Fruit fly (Drosophila melanogaster): Measurements from ENCODE around the gene CG32645.

Gene CG32645

DNA sequence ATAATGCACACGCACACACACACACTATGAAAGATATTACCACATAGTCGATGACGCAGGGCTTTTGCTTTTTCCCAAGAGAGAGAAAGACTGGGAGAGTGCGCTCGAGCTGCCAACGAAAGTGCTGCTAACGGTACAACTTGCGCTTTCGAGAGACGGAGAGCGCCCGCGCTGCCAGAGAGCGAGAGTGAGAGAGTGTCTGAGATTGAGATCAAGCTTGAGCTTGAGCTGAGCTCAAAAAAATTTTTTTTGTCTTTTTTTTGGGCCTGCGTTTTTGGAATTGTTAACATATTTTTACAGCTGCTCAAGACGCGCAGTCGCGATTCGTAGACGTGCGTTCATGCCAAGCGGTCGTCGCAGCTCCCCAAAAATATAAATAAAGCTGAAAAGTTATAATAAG lies at the start of gene CG32645:
CG32645 (plus strand) TSS at position 313 of the 400 bp plus-strand sequence.
- TF ChIP-seq insv (optimal IDR thresholded peaks at IDR 0.05) (no peak), psq (optimal IDR thresholded peaks at IDR 0.05) (no peak), Myc (optimal IDR thresholded peaks at IDR 0.05) (no peak), h (optimal IDR thresholded peaks at IDR 0.05) (no peak), Sin3A (optimal IDR thresholded peaks at IDR 0.05) (no peak)

- TF ChIP-seq ttk (optimal IDR thresholded peaks at IDR 0.05) (no peak), h (optimal IDR thresholded peaks at IDR 0.05) (no peak), Sin3A (optimal IDR thresholded peaks at IDR 0.05) (no peak), psq (optimal IDR thresholded peaks at IDR 0.05) (no peak), insv (optimal IDR thresholded peaks at IDR 0.05) (no peak), Myc (optimal IDR thresholded peaks at IDR 0.05) (no peak)
These were observed 49.6 kb upstream of the CG32645 start for dm6 chrX:13089375-13089774.

DNA sequence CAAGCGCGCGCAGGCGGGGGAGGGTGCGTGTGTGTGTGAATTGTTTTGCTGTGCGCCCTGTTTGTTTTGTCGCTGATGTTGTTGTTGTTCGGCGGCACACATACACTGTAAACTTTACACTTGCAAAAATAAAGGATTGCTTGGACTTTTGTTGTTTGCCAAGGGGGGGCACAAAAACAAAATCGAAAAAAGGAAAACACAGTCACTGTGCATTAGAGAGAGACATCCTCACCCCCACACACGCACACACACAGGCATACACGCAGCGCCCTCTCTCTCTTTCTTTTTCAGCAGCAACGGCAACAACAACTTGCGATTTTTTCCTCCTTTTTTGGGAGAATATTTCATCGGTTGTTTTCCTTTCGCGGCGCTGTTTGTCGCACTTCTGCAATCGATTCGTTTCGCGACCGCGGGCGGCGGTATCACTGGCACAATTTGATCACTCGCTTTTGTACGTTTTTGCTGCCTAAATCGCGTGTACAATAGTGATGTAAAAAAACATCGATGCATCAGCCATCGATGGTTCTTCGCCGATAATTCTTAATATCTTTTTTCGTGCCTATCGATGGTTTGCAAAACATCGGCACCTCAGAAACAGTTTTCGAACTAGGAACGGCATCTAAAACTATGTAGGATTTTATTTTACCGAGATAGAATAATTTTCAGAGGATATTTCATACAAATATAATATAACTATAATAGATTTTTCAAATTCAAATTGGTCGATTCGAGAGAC lies 48.9 kb upstream of the CG32645 start, which contains the start of gene hep:
hep (minus strand) TSS at position 515 of the 736 bp plus-strand sequence.
- TF ChIP-seq Myc (optimal IDR thresholded peaks at IDR 0.05) (no peak), psq (optimal IDR thresholded peaks at IDR 0.05) (no peak), insv (optimal IDR thresholded peaks at IDR 0.05) (no peak), Sin3A (optimal IDR thresholded peaks at IDR 0.05) (no peak), h (optimal IDR thresholded peaks at IDR 0.05) (no peak)

- no peak for TF ChIP-seq ttk (optimal IDR thresholded peaks at IDR 0.05)
- no peak for TF ChIP-seq Sin3A (optimal IDR thresholded peaks at IDR 0.05)
- no peak for TF ChIP-seq psq (optimal IDR thresholded peaks at IDR 0.05)
- TF ChIP-seq Myc (optimal IDR thresholded peaks at IDR 0.05): no peak
- no peak for TF ChIP-seq insv (optimal IDR thresholded peaks at IDR 0.05)
- no peak for TF ChIP-seq h (optimal IDR thresholded peaks at IDR 0.05)
These were observed 48.2 kb upstream of the CG32645 start, which contains the start of gene lic for dm6 chrX:13090656-13091261. Gene lic, plus strand, starts transcription at chrX:13091145.

dm6 chrX:13091859-13092258 lies 47.1 kb upstream of the CG32645 start:
- TF ChIP-seq h (optimal IDR thresholded peaks at IDR 0.05): no peak
- TF ChIP-seq insv (optimal IDR thresholded peaks at IDR 0.05): no peak
- TF ChIP-seq psq (optimal IDR thresholded peaks at IDR 0.05): no peak
- TF ChIP-seq ttk (optimal IDR thresholded peaks at IDR 0.05): no peak
- no peak for TF ChIP-seq Sin3A (optimal IDR thresholded peaks at IDR 0.05)
- TF ChIP-seq Myc (optimal IDR thresholded peaks at IDR 0.05): no peak

- TF ChIP-seq Myc (optimal IDR thresholded peaks at IDR 0.05) (no peak), ttk (optimal IDR thresholded peaks at IDR 0.05) (no peak), h (optimal IDR thresholded peaks at IDR 0.05) (no peak), Sin3A (optimal IDR thresholded peaks at IDR 0.05) (no peak), psq (optimal IDR thresholded peaks at IDR 0.05) (no peak), insv (optimal IDR thresholded peaks at IDR 0.05) (no peak)
These were observed 44.8 kb upstream of the CG32645 start, which contains the start of gene CG2200 for dm6 chrX:13094085-13094764. Gene CG2200, plus strand, starts transcription at chrX:13094299.

- TF ChIP-seq Sin3A (optimal IDR thresholded peaks at IDR 0.05): no peak
- TF ChIP-seq Myc (optimal IDR thresholded peaks at IDR 0.05): no peak
- TF ChIP-seq ttk (optimal IDR thresholded peaks at IDR 0.05): no peak
- TF ChIP-seq insv (optimal IDR thresholded peaks at IDR 0.05): no peak
- no peak for TF ChIP-seq psq (optimal IDR thresholded peaks at IDR 0.05)
- TF ChIP-seq h (optimal IDR thresholded peaks at IDR 0.05): no peak
These were observed 39.1 kb upstream of the CG32645 start for dm6 chrX:13099919-13100318.

dm6 chrX:13101817-13102216 lies 37.2 kb upstream of the CG32645 start:
- TF ChIP-seq Sin3A (optimal IDR thresholded peaks at IDR 0.05) (no peak), Myc (optimal IDR thresholded peaks at IDR 0.05) (no peak), h (optimal IDR thresholded peaks at IDR 0.05) (no peak), insv (optimal IDR thresholded peaks at IDR 0.05) (no peak), psq (optimal IDR thresholded peaks at IDR 0.05) (no peak), ttk (optimal IDR thresholded peaks at IDR 0.05) (no peak)

dm6 chrX:13104571-13104970 lies 34.4 kb upstream of the CG32645 start:
- TF ChIP-seq insv (optimal IDR thresholded peaks at IDR 0.05) (no peak), Sin3A (optimal IDR thresholded peaks at IDR 0.05) (no peak), psq (optimal IDR thresholded peaks at IDR 0.05) (no peak), h (optimal IDR thresholded peaks at IDR 0.05) (no peak), ttk (optimal IDR thresholded peaks at IDR 0.05) (no peak), Myc (optimal IDR thresholded peaks at IDR 0.05) (no peak)

dm6 chrX:13105220-13105619 lies 33.8 kb upstream of the CG32645 start:
- TF ChIP-seq ttk (optimal IDR thresholded peaks at IDR 0.05) (no peak), Myc (optimal IDR thresholded peaks at IDR 0.05) (no peak), insv (optimal IDR thresholded peaks at IDR 0.05) (no peak), psq (optimal IDR thresholded peaks at IDR 0.05) (no peak), Sin3A (optimal IDR thresholded peaks at IDR 0.05) (no peak), h (optimal IDR thresholded peaks at IDR 0.05) (no peak)

DNA sequence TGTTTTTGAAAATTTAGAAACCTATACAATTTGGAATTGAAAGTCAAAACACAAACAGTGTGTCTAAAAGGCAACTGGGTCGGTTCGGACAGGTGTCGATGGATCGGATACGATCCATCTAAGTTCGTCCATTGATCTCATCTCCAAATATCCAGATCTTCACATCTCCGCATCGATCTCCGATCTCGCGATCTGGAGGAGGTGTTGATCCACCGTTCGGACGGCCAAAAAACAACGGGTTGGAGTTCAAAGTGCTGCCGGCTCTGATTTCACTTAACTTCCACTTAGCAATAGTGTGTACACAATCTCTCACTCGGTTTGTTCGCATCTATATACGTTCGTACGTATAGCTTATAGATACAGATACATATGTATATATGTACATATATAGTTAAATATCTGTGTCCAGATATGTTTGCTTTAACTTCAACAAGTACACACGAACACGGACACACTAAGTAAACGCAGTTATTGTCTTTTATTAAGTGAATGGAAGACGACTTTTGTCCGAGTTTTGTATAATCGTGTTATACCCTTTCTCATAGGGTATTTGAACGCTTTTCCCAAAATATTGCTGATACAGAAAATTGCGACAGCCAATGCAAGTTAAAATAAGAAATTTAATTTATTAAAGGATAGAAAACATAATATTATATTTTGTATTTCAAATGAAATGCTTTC lies 30.7 kb upstream of the CG32645 start, which contains the start of gene Fer3HCH:
Fer3HCH (minus strand) TSS at position 51 of the 681 bp plus-strand sequence.
- no peak for TF ChIP-seq insv (optimal IDR thresholded peaks at IDR 0.05)
- TF ChIP-seq psq (optimal IDR thresholded peaks at IDR 0.05): no peak
- TF ChIP-seq Sin3A (optimal IDR thresholded peaks at IDR 0.05): no peak
- TF ChIP-seq h (optimal IDR thresholded peaks at IDR 0.05): no peak
- TF ChIP-seq ttk (optimal IDR thresholded peaks at IDR 0.05): no peak
- TF ChIP-seq Myc (optimal IDR thresholded peaks at IDR 0.05): no peak

Data from Kc167 (cell line).